Worm (Caenorhabditis elegans) whole organism, midembryonic: Measurements from ENCODE around the gene dph-7.

Source experiments
- T22C8.4 ChIP-seq: fragments of 200-800 bp; sonication (Bioruptor generic); IDR thresholded peaks from 2 replicates; pipeline ENCODE4 v1.3.6; 2022; ENCODE audit warnings: missing genetic modification characterization, missing compliant biosample characterization
- cog-1 ChIP-seq: sonication (generic microtip); optimal IDR thresholded peaks from 2 replicates; lab custom pipeline; 2016; ENCODE audit warnings: missing genetic modification characterization, missing compliant biosample characterization
- flt-1 ChIP-seq: fragments of 200-800 bp; sonication (Bioruptor generic); IDR thresholded peaks from 2 replicates; pipeline ENCODE4 v1.3.6; 2022; ENCODE audit warnings: missing genetic modification characterization, missing compliant biosample characterization
- klf-2 ChIP-seq: fragments of 200-800 bp; sonication (Bioruptor generic); conservative IDR thresholded peaks from 2 replicates; pipeline ENCODE4 v1.3.6; 2022; ENCODE audit warnings: missing genetic modification reagents, missing genetic modification characterization, missing compliant biosample characterization
- med-1 ChIP-seq: sonication (generic microtip); optimal IDR thresholded peaks from 2 replicates; lab custom pipeline; 2017; ENCODE audit warnings: missing genetic modification characterization, mild to moderate bottlenecking, missing compliant biosample characterization, antibody characterized with exemption, missing genetic modification reagents; ENCODE audit not compliant: insufficient read depth
- ref-1 ChIP-seq: fragments of 200-800 bp; sonication (Bioruptor generic); conservative IDR thresholded peaks from 2 replicates; pipeline ENCODE4 v1.3.6; 2022; ENCODE audit warnings: missing genetic modification reagents, missing genetic modification characterization, missing compliant biosample characterization
- tab-1 ChIP-seq: fragments of 200-800 bp; sonication (Bioruptor generic); IDR thresholded peaks from 2 replicates; pipeline ENCODE4 v1.3.6; 2022; ENCODE audit warnings: missing genetic modification characterization, missing compliant biosample characterization
- ztf-23 ChIP-seq: fragments of 200-800 bp; sonication (Bioruptor generic); IDR thresholded peaks from 2 replicates; pipeline ENCODE4 v1.3.6; 2022; ENCODE audit warnings: missing genetic modification reagents, missing genetic modification characterization, missing compliant biosample characterization
- ztf-29 ChIP-seq: fragments of 200-800 bp; sonication (Bioruptor generic); IDR thresholded peaks from 2 replicates; pipeline ENCODE4 v1.3.6; 2022; ENCODE audit warnings: missing genetic modification reagents, missing genetic modification characterization, missing compliant biosample characterization

Gene dph-7

DNA sequence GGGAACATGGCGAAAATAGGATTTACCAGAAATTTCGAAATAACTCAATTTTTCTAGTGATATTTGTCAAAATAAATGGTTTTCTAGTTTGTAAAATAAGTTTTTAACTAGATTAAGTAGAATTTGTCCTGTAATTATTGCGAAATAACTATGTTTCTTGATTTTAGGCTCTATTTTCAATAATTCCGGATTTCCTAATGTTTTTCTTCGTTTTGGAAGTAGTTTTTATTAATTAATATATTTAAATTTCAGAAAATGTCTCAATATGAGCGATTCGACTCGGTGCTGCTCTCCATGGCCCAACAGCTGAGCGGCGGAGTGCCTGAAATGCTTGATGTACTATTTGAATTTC lies 26.3 kb downstream of the dph-7 start, which contains the start of gene nud-1:
nud-1 (plus strand) TSS at position 253 of the 352 bp plus-strand sequence.
- TF ChIP-seq cog-1 (tag; lab: Kevin White, UChicago) (no peak), ztf-23 (GFP tag; lab: Robert Waterston, UW) (no peak), ref-1 (GFP tag; lab: Robert Waterston, UW) (no peak), T22C8.4 (GFP tag; lab: Robert Waterston, UW) (no peak), klf-2 (GFP tag; lab: Robert Waterston, UW) (no peak), tab-1 (GFP tag; lab: Robert Waterston, UW) (no peak), flt-1 (GFP tag; lab: Robert Waterston, UW) (no peak), ztf-29 (GFP tag; lab: Robert Waterston, UW) (no peak), med-1 (GFP tag; lab: Kevin White, UChicago) (no peak)

DNA sequence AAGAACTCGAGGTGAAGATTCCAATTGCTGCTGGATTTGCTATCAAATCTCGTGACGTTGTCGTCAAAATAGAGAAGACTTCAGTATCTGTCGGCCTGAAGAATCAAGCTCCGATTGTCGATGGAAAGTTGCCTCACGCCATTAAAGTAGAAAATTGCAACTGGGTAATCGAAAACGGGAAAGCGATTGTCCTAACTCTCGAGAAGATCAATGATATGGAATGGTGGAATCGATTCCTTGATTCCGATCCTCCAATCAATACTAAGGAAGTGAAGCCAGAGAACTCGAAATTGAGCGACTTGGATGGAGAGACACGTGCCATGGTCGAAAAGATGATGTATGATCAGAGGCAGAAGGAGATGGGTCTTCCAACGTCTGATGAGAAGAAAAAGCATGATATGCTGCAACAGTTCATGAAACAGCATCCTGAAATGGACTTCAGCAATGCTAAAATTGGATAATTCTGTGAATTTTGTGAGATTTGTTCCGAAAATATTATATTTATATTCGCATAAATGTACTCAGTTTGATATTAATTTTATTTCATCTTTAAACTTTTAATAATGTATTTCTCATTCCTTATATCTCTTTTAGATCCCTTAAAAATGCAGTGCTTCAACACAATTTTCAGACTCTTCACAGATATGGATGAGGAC lies 27.3 kb downstream of the dph-7 start, which contains the start of gene dro-1:
dro-1 (plus strand) TSS at position 606 of the 656 bp plus-strand sequence.
- TF ChIP-seq ref-1 (GFP tag; lab: Robert Waterston, UW) (no peak), med-1 (GFP tag; lab: Kevin White, UChicago) (no peak), cog-1 (tag; lab: Kevin White, UChicago) (no peak)

DNA sequence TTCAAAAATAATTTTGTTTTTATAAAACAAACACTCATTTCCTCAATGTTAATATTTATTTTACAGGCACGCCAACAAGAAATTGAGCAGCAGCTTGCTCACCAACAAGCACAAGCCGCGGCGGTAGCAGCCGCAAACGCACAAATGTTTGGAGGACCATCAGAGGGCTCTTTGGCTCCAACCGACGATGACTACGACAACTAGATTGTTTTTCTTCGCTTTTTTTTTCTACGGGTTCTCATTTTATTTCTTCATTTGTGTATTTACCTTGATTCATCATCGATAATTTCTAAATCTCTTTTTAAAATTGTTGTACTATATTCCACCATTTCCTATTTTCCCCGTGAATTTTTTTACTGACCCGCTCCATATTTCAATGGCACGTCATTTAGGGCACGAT lies 28.2 kb downstream of the dph-7 start, which contains the start of gene ife-1:
ife-1 (plus strand) TSS at position 301 of the 400 bp plus-strand sequence.
- no peak for TF ChIP-seq T22C8.4 (GFP tag; lab: Robert Waterston, UW)
- no peak for TF ChIP-seq tab-1 (GFP tag; lab: Robert Waterston, UW)
- no peak for TF ChIP-seq ztf-23 (GFP tag; lab: Robert Waterston, UW)
- TF ChIP-seq flt-1 (GFP tag; lab: Robert Waterston, UW), result no peak
- no peak for TF ChIP-seq klf-2 (GFP tag; lab: Robert Waterston, UW)
- no peak for TF ChIP-seq cog-1 (tag; lab: Kevin White, UChicago)
- TF ChIP-seq med-1 (GFP tag; lab: Kevin White, UChicago), result no peak
- no peak for TF ChIP-seq ref-1 (GFP tag; lab: Robert Waterston, UW)
- no peak for TF ChIP-seq ztf-29 (GFP tag; lab: Robert Waterston, UW)

DNA sequence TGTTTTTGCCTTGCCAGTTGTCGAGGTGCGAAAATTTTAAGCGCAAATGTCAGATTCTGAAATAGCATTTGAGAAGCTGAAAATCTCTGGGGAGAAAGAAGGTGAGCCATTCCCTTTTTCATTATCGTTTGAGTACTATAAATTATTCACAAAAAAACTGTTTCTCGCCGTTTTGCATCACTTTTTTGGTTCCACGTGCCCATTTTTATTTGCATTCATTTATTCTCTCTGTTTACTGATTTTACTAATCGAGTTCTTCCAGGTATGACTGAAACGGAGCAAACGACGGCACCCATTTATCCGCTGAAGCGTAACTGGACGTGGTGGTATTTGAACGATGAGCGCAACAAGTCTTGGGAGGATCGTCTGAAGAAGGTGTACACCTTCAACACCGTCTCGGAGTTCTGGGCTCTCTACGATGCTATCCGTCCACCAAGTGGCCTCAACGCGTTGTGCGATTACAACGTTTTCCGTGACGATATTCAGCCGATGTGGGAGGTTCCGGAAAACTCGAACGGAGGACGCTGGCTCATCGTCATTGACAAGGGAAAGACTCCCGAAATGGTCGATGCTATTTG lies 28.7 kb downstream of the dph-7 start:
- TF ChIP-seq med-1 (GFP tag; lab: Kevin White, UChicago) (no peak), ztf-29 (GFP tag; lab: Robert Waterston, UW) (no peak), ref-1 (GFP tag; lab: Robert Waterston, UW) (no peak), ztf-23 (GFP tag; lab: Robert Waterston, UW) (no peak), cog-1 (tag; lab: Kevin White, UChicago) (no peak), flt-1 (GFP tag; lab: Robert Waterston, UW) (no peak), klf-2 (GFP tag; lab: Robert Waterston, UW) (no peak), tab-1 (GFP tag; lab: Robert Waterston, UW) (no peak), T22C8.4 (GFP tag; lab: Robert Waterston, UW) (no peak)

DNA sequence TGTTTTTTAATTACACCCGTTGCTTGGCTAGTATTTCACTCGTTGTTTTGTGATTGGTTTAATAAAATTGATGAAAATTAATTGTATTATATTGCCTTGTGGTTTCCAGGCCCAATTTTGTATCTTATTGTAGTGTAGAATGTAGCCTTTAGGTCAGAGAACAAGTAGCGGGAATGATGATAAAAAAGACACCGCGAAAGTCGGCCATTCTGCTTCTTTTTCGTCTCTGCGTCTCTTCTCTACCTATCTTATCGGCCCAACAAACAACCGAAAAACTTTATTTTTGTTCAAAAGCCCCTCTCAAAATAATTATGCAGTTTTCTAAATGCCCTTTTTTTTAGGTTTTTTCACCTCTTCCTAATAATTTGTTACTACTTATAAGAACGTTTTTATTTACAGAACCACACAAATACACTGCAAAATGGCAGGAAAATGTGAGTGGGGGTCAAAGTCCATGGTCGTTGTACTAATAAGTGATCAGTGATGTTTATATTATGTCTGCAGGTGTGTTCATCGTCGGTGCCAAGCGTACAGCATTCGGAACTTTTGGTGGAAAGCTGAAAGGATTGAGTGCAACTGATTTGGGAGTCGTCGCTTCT lies 29.7 kb downstream of the dph-7 start, which contains the start of gene acaa-2:
acaa-2 (plus strand) TSS at position 400 of the 599 bp plus-strand sequence.
- TF ChIP-seq flt-1 (GFP tag; lab: Robert Waterston, UW) (no peak), ztf-23 (GFP tag; lab: Robert Waterston, UW) (no peak), tab-1 (GFP tag; lab: Robert Waterston, UW) (no peak), med-1 (GFP tag; lab: Kevin White, UChicago) (no peak), klf-2 (GFP tag; lab: Robert Waterston, UW) (no peak), cog-1 (tag; lab: Kevin White, UChicago) (no peak), ref-1 (GFP tag; lab: Robert Waterston, UW) (no peak)

DNA sequence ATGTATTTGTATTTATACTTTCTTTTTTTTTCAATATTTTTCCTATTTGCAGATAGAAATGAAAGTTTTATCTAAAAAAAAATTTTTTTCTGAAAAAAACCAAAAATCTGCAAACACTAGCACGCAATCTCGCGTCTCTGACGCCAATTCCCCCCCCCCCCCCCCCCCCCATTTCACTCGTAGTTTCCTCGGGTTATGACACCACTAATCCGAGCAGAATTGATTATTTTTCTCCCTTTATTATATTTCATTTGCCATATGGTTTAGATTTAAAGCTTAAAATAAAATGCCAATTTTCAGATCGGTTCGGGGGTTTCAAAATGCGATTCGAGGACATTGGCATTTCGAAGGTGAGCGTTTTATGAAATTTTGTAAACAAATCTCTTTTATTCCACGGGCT lies 31.9 kb downstream of the dph-7 start, which contains the start of gene mtm-6:
mtm-6 (plus strand) TSS at position 301 of the 400 bp plus-strand sequence.
- no peak for TF ChIP-seq tab-1 (GFP tag; lab: Robert Waterston, UW)
- no peak for TF ChIP-seq ref-1 (GFP tag; lab: Robert Waterston, UW)
- no peak for TF ChIP-seq flt-1 (GFP tag; lab: Robert Waterston, UW)
- TF ChIP-seq ztf-23 (GFP tag; lab: Robert Waterston, UW), result no peak
- no peak for TF ChIP-seq klf-2 (GFP tag; lab: Robert Waterston, UW)
- TF ChIP-seq med-1 (GFP tag; lab: Kevin White, UChicago), result no peak
- no peak for TF ChIP-seq T22C8.4 (GFP tag; lab: Robert Waterston, UW)
- no peak for TF ChIP-seq cog-1 (tag; lab: Kevin White, UChicago)
- no peak for TF ChIP-seq ztf-29 (GFP tag; lab: Robert Waterston, UW)

DNA sequence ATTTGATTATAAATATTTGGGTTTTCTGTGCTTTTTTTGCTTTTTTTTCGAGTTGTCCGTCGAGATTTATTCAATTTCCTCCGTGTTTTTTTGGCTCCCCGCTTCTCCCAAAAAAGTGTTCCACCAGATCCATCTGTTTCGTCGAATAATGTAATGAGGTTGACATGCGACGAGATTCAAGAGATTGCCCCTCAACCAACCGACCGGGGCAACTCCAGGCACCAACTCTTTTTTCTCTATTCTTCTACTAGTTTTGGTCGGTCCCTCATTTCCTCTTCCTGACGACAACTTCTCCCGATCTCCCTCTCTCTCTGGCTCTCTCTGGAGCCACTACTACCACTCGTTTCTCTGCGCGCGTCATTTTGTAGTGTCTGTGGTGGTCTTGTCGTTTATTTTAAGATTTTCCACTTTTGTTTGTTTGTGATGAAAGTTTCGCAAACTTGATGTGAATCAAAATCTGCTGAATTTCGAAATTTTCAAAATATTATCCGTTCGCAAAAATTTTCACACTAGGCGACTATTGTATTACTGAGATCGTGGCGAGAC lies 32.9 kb downstream of the dph-7 start:
- TF ChIP-seq ztf-29 (GFP tag; lab: Robert Waterston, UW), result no peak
- TF ChIP-seq ztf-23 (GFP tag; lab: Robert Waterston, UW), result no peak
- TF ChIP-seq T22C8.4 (GFP tag; lab: Robert Waterston, UW), result no peak
- TF ChIP-seq ref-1 (GFP tag; lab: Robert Waterston, UW), result no peak
- no peak for TF ChIP-seq tab-1 (GFP tag; lab: Robert Waterston, UW)
- no peak for TF ChIP-seq med-1 (GFP tag; lab: Kevin White, UChicago)
- TF ChIP-seq cog-1 (tag; lab: Kevin White, UChicago), result no peak
- TF ChIP-seq flt-1 (GFP tag; lab: Robert Waterston, UW), result no peak
- no peak for TF ChIP-seq klf-2 (GFP tag; lab: Robert Waterston, UW)

DNA sequence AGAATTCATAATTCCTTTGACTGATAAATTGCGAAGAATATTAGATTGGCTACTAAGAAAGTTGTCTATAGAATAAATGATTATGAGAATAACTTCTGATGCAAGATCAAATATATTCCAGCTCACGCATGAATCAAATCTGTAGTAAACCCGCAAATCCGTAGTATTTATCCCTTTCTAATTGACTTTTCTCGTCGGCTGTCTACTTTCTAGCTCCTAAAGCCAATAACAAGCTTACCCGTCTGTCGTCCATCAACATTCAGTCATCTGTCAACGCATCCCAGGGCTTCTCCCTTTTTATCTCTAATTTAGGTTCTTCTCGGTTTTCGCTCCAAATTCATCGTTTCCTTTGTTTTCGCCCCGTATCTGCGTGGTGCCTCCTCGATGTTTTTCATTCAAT lies 34.0 kb downstream of the dph-7 start:
- TF ChIP-seq ztf-23 (GFP tag; lab: Robert Waterston, UW) (no peak), ref-1 (GFP tag; lab: Robert Waterston, UW) (no peak), med-1 (GFP tag; lab: Kevin White, UChicago) (no peak), T22C8.4 (GFP tag; lab: Robert Waterston, UW) (no peak), klf-2 (GFP tag; lab: Robert Waterston, UW) (no peak), tab-1 (GFP tag; lab: Robert Waterston, UW) (no peak), cog-1 (tag; lab: Kevin White, UChicago) (no peak), ztf-29 (GFP tag; lab: Robert Waterston, UW) (no peak), flt-1 (GFP tag; lab: Robert Waterston, UW) (no peak)
